Fruit fly (Drosophila melanogaster): ENCODE data around the gene CG43935.

- TF ChIP-seq CG8478 (optimal IDR thresholded peaks at IDR 0.05) (no peak), CTCF (optimal IDR thresholded peaks at IDR 0.05) (no peak)
Observed at dm6 chr3R:27076618-27077017, 11.4 kb downstream of the CG43935 start.

Data from S2 (cell line).